Worm (Caenorhabditis elegans) whole organism, dauer: Measurements from ENCODE around the gene lgc-20.

Source experiments
- unc-62 ChIP-seq: sonication (generic microtip); optimal IDR thresholded peaks from 2 replicates; lab custom pipeline; 2017; ENCODE audit warnings: missing biosample characterization, missing genetic modification reagents, missing genetic modification characterization

Gene lgc-20

DNA sequence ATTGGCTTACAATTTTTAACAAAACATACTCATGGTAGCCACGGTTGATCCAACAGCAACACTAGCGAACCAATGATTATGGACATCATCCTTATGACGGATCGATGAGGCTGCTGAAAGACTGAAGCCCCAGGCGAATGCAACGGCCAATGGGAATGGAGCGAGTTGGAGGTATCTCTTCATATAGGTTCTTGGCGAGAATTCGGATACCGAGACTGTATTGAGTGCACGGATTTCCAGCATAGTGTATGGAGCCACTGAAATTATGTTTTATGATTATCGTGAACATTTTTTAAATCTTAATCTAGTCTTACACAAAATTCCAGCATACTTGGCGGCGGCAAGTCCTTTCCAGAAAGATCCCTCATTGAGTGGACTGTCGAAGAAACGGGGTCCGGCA, 1.1 kb upstream of the lgc-20 start:
- no peak for TF ChIP-seq unc-62 (GFP tag; lab: Kevin White, UChicago)

DNA sequence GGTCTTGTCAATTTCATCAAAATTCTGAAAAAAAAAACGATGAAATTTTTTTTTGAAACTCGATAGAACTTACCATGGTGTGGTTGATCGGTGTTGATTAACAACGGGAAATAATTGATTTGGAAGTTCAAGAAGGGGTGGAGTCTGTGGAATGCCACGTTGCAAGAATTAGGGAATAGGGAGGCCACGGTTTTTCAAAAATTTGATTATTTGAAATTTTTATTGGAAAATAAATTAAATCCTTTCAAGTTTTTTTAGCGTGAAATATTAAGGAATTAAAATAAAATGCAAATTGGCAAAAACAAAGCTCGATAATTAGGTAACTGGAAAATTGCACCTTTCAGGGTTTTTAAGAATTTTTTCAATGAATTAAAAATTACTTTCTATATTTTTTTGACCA, 3.9 kb downstream of the lgc-20 start, which contains the start of gene rmd-3:
TSS of gene rmd-3 (minus strand) at position 101 of the 400 bp plus-strand sequence.
- TF ChIP-seq unc-62 (GFP tag; lab: Kevin White, UChicago), result no peak

DNA sequence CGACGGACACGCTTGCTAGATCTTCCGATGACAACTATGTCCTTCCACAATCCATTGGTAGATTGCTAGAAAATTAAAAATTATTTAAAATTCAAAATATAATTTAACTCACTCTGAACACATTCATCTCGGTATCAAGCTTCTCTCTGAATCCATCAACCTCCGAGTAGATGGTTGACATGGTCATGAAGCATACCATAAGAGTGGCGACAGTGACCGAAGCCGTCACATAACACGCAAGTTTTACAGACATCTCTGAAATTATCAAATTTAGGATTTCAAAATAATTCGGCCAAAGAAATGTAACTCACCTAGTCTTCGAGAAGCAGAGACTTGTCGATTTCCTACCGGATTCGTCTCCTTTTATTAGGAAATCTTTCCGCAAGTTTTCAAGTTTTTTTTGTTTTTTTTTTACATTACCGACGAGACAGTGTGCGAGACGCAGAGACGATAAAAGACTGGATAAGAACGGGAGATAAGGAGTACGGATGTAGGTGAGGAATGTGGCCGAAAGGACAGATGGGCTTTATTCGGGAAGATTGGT, 5.8 kb downstream of the lgc-20 start, which contains the start of gene sqt-1:
TSS of gene sqt-1 (minus strand) at position 341 of the 544 bp plus-strand sequence.
- TF ChIP-seq unc-62 (GFP tag; lab: Kevin White, UChicago), result no peak

DNA sequence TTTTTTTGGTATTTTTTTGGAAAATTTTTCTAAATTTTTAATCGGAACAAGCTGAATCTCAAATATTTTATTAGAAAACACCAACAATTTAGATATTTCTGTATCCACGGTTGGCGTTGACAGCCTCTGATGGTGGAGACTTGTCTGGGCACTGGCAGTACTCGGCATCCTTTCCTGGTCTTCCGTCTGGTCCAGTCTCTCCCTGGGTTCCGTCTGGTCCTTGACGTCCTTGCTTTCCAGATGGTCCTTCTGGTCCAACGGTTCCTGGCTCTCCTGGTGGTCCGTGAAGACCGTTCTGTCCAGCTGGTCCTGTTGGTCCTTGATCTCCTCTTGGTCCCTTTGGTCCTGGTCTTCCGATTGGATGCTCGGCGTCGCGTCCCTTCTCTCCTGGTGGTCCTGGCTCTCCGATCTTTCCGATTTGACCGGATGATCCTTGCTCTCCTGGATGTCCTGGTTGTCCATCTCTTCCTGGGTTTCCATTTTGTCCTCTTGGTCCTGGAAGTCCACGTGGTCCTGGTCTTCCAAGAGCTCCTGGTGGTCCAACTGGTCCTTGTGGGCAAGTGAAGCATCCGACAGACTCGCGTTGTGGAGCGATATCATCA, 6.7 kb downstream of the lgc-20 start:
- TF ChIP-seq unc-62 (GFP tag; lab: Kevin White, UChicago), result no peak

DNA sequence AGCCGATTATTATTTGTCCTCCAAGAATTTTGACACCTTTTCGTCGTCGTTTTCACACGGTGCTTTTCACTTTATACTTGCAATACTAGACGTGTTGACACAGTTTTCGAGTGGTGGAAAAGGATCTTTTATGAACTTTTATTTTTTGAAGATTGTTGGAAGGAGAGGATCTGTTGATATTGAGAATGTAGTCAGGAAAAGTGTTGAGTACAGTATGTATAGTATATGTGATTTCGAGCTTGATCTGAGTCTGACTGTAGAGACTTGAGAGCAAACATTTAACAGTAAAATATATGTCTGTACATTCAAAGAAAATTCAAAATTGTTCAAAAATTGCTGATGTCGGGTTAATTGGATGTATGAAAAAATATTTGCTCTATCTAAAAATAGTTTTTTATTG, 7.2 kb downstream of the lgc-20 start:
- no peak for TF ChIP-seq unc-62 (GFP tag; lab: Kevin White, UChicago)

DNA sequence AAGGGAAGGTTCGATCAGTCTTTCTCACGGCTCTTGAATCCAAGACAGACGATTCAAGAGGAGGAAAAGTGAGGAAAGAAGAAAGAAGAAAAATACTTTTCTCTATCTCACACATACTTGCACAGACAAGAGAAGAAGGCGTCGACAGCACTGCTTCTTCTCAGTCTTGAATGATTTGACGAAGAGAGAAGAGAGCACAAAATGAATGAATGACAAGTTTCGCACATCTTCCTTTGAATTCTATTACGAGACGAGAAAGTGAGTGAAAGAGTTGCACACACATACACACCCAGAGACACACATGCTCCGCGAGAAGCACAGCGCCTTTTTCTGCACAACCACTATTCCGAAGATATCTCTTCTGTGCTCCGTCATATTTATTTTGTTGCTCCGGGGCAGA, 7.7 kb downstream of the lgc-20 start:
- no peak for TF ChIP-seq unc-62 (GFP tag; lab: Kevin White, UChicago)

DNA sequence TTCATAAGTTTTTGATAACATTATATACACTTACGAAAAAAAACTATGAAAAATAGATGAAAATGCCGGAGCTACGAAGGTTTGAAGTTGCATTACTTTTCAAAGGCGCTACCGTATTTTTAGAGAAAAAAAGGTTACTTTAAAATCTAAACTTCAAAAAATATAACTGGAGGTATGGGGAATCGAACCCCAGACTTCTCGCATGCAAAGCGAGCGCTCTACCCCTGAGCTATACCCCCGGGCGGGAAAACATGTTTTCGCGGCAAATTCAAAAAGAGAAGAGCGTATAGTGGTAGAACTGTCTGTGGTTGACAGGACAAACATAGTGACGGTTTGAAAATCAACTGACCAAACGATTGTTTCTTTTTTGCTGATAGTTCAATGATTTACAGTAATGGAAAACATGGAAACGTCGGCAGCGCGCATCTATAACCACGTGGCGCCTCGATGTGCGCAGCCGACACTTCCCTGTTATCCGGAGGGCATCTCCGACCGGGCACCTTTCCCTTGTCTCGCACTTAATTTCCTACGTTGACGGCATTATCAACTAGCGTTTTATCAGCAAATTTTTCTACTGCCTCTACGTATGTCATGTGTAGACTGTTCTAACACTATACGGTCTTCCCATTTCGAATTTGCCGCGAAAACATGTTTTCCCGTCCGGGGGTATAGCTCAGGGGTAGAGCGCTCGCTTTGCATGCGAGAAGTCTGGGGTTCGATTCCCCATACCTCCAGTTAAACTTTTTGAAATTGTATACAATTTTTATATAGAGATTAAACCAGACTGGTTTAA, 9.4 kb downstream of the lgc-20 start:
- no peak for TF ChIP-seq unc-62 (GFP tag; lab: Kevin White, UChicago)

DNA sequence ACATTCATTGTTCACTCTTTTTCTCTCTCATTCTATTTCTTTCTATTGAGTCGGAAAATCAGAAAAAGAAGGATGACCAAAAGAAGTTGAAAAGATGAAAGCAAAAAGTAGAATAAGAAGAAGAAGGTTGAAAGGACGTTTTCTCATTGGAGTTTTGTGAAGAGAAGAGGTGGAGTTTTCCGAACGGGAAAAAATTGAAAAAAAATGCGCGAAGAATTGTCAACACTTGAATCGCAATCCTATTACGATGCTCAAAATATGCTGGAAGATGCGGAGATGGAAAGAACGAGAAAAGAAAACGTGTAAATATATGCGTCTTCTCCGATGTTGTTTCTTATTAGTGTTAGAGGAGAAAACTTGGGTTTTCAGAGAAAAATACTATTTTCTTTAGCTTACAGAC, 10.0 kb downstream of the lgc-20 start:
- no peak for TF ChIP-seq unc-62 (GFP tag; lab: Kevin White, UChicago)

DNA sequence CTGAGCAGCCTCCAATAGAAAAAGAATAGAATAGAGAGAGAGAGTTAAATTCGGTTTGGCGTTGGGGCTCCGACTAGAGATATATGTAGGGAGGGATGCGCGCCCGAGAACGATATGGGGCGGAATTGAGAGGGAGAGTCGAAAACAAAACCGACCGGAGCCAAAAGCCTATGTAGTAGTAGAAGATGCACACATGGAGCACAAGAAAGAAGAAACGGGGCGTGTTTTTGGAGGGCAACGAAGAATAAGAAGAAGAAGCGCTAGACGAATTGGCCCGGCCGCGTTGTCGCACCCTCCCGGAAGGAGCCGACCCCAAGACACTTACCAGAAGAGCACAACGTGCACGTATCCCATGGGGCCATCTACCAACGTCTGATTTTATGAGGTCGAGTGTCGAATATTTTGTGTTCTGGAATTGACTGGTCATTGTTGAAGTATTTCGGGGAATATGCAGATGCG, 14.4 kb downstream of the lgc-20 start, which contains the start of gene tag-180:
TSS of gene tag-180 (minus strand) at position 409 of the 459 bp plus-strand sequence.
- TF ChIP-seq unc-62 (GFP tag; lab: Kevin White, UChicago), result no peak

DNA sequence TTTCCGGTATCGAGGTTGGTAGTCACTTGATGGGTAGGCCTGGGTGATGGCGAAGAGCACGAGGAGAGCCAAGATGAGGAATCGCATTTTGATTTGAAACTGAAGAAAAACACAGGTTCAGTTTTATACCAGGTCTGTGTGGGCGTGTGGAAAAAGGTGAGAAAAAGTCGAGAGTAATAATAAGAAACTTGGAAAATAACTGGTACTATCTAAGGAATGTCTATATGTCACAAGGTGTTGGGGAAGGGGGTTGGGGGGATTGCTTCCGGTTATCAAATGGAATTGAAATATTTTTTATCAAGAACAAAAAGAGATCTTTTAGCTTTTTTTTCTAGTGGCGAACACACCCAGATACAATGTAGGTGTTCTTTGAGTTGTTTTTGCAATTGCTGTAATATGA, 23.8 kb downstream of the lgc-20 start, which contains the start of gene nlp-51:
TSS of gene nlp-51 (minus strand) at position 101 of the 400 bp plus-strand sequence.
- no peak for TF ChIP-seq unc-62 (GFP tag; lab: Kevin White, UChicago)

DNA sequence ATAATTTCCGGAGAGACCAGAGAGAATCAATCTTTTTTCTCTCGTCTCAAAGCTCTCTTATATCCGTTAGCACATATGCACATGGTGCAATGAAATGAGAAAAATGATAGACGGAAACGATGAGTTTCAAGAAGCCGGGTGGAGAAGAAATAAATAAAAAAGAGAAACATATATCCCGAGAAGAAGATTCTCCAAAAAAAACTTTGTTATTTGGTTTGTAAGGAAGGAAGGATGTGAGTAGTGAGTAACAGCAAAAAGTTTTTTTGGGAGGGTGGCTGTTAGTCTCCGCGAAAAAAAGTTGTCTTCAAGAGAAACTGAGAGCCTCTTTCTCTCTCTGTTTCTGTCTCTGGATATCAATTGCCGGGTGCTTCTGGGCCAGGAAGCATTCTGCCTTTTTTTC, 26.7 kb downstream of the lgc-20 start:
- no peak for TF ChIP-seq unc-62 (GFP tag; lab: Kevin White, UChicago)

DNA sequence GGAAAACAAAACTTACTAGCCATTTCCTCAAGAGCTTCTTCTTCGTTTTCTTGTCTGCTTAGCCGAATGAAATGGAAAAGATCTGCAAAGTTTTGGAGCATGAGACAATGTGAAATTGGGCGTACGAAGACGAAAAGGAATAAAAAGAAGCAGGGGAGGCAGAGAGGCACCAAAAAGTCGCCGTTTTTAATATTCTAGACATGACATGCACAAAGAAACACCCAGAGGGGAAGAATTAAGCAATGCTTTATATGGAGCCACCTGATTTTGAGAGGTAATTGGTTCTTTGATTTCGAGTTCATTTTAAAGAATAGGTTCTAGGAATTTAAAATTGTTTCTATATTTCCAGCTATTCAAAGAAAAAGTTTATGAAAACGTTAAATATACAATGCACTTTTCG, 29.2 kb downstream of the lgc-20 start, which contains the start of gene T24F1.4:
TSS of gene T24F1.4 (minus strand) at position 101 of the 400 bp plus-strand sequence.
- TF ChIP-seq unc-62 (GFP tag; lab: Kevin White, UChicago), result no peak

DNA sequence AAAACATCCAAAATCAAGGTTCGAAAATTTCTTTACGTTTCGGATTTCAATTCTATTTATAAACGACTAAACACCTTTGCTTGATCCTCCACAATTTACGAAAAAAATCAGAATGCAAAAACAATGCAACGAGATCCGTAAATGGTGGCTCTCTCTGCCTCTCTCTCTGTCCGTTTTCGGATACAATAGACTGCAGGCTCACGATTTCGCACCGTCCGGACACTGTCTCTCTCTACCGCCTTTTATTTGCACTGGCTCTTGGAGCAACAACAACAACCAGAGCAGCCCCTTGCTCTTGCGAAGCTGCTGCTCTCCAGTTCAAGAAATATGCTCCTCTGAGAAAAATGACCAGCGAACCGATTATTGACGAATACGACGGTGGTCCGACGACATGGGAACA, 31.2 kb downstream of the lgc-20 start, which contains the start of gene T24F1.7:
TSS of gene T24F1.7 (plus strand) at position 301 of the 400 bp plus-strand sequence.
- TF ChIP-seq unc-62 (GFP tag; lab: Kevin White, UChicago), result no peak

DNA sequence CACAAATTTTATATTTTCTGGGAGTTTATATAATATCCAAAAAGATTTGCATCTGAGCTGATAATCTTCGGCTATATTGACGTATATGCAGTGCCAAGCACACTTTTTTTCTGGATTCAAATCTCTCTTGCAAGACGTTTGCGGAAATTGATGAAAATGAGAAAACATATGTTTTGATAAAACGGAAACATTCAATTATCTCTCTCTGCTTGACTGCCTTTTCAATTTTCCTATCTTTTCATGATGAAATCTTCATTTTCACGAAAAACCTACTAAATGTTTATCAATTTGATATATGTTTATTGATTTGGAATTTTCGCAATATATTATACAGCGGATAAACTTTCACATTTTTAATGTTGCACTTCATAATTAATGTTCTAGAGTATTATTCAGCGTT, 35.5 kb downstream of the lgc-20 start:
- no peak for TF ChIP-seq unc-62 (GFP tag; lab: Kevin White, UChicago)

DNA sequence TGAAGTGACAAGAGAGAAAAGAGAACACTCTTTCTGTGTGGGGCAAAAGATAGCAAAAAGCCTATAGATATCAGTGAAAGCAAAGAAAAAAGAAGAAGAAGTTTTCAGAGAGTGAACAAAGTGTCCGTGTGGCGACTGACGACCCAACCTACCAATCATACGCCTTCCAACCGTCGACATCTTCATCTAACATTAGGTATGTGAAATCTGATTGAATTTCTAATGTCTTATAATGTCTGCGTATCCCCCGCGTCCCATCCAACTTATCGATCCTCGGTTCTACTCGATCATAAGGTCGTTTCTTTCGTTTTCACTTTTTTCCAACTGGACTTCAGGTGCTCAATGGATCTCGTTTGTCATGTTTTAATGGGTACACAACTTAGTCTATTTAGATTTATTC, 36.1 kb downstream of the lgc-20 start:
- TF ChIP-seq unc-62 (GFP tag; lab: Kevin White, UChicago), result no peak
